Fruit fly (Drosophila melanogaster): Measurements from ENCODE around the gene shi.

Gene shi

dm6 chrX:15921655-15922054 lies 29.7 kb downstream of the shi start, which contains the start of gene CG8916:
Gene CG8916 (plus strand): TSS chrX:15921955.
- TF ChIP-seq CG32121 (GFP tag; IDR thresholded peaks at IDR 0.05) (no peak), CG4496 (GFP tag; IDR thresholded peaks at IDR 0.05) (no peak), Pif1A (GFP tag; optimal IDR thresholded peaks at IDR 0.05) (no peak), CG34367 (tag; optimal IDR thresholded peaks at IDR 0.05) (no peak), rn (GFP tag; IDR thresholded peaks at IDR 0.05) (no peak), EcR (GFP tag; optimal IDR thresholded peaks at IDR 0.05) (no peak), CG14655 (GFP tag; optimal IDR thresholded peaks at IDR 0.05) (no peak), Pif1B (GFP tag; optimal IDR thresholded peaks at IDR 0.05) (no peak), CG8301 (tag; optimal IDR thresholded peaks at IDR 0.05) (no peak), fd96Ca (GFP tag; IDR thresholded peaks at IDR 0.05) (no peak), gl (tag; optimal IDR thresholded peaks at IDR 0.05) (no peak), CG13204 (GFP tag; optimal IDR thresholded peaks at IDR 0.05) (no peak), CG8159 (tag; optimal IDR thresholded peaks at IDR 0.05) (no peak), CG9948 (tag; optimal IDR thresholded peaks at IDR 0.05) (no peak), Ets98B (GFP tag; IDR thresholded peaks at IDR 0.05) (no peak), CG17806 (tag; optimal IDR thresholded peaks at IDR 0.05) (no peak), CG10348 (GFP tag; IDR thresholded peaks at IDR 0.05) (no peak), CG15710 (tag; optimal IDR thresholded peaks at IDR 0.05) (no peak), CG12605 (GFP tag; IDR thresholded peaks at IDR 0.05) (no peak)

dm6 chrX:15924805-15925204 lies 32.9 kb downstream of the shi start, which contains the start of gene Lcch3:
Gene Lcch3 (plus strand): TSS chrX:15925105.
- no peak for TF ChIP-seq CG9948 (tag; optimal IDR thresholded peaks at IDR 0.05)
- no peak for TF ChIP-seq CG8159 (tag; optimal IDR thresholded peaks at IDR 0.05)
- TF ChIP-seq CG8301 (tag; optimal IDR thresholded peaks at IDR 0.05): no peak
- TF ChIP-seq CG10348 (GFP tag; IDR thresholded peaks at IDR 0.05): no peak
- TF ChIP-seq CG4496 (GFP tag; IDR thresholded peaks at IDR 0.05): no peak
- TF ChIP-seq Ets98B (GFP tag; IDR thresholded peaks at IDR 0.05): no peak
- no peak for TF ChIP-seq CG13204 (GFP tag; optimal IDR thresholded peaks at IDR 0.05)
- no peak for TF ChIP-seq rn (GFP tag; IDR thresholded peaks at IDR 0.05)
- no peak for TF ChIP-seq Pif1B (GFP tag; optimal IDR thresholded peaks at IDR 0.05)
- TF ChIP-seq Snoo (tag; optimal IDR thresholded peaks at IDR 0.05): no peak
- TF ChIP-seq CG32121 (GFP tag; IDR thresholded peaks at IDR 0.05): no peak
- TF ChIP-seq EcR (GFP tag; optimal IDR thresholded peaks at IDR 0.05): no peak
- TF ChIP-seq D1 (tag; optimal IDR thresholded peaks at IDR 0.05): no peak
- no peak for TF ChIP-seq CG17806 (tag; optimal IDR thresholded peaks at IDR 0.05)
- TF ChIP-seq CG15710 (tag; optimal IDR thresholded peaks at IDR 0.05): no peak
- TF ChIP-seq CG34367 (tag; optimal IDR thresholded peaks at IDR 0.05): no peak

dm6 chrX:15933504-15934225 lies 41.7 kb downstream of the shi start, which contains the start of gene Ranbp16:
Gene Ranbp16 (minus strand): TSS chrX:15933867.
- TF ChIP-seq CG14655 (GFP tag; optimal IDR thresholded peaks at IDR 0.05) (no peak), Pif1B (GFP tag; optimal IDR thresholded peaks at IDR 0.05) (no peak), CG10348 (GFP tag; IDR thresholded peaks at IDR 0.05) (no peak), rn (GFP tag; IDR thresholded peaks at IDR 0.05) (no peak), CG17806 (tag; optimal IDR thresholded peaks at IDR 0.05) (no peak), CG4496 (GFP tag; IDR thresholded peaks at IDR 0.05) (no peak), gl (tag; optimal IDR thresholded peaks at IDR 0.05) (no peak), CG12605 (GFP tag; IDR thresholded peaks at IDR 0.05) (no peak), CG9948 (tag; optimal IDR thresholded peaks at IDR 0.05) (no peak), CG34367 (tag; optimal IDR thresholded peaks at IDR 0.05) (no peak), EcR (GFP tag; optimal IDR thresholded peaks at IDR 0.05) (no peak), CG8159 (tag; optimal IDR thresholded peaks at IDR 0.05) (no peak), Ets98B (GFP tag; IDR thresholded peaks at IDR 0.05) (no peak), fd96Ca (GFP tag; IDR thresholded peaks at IDR 0.05) (no peak), CG15710 (tag; optimal IDR thresholded peaks at IDR 0.05) (no peak), CG8301 (tag; optimal IDR thresholded peaks at IDR 0.05) (no peak), D1 (tag; optimal IDR thresholded peaks at IDR 0.05) (no peak), CG13204 (GFP tag; optimal IDR thresholded peaks at IDR 0.05) (no peak), Pif1A (GFP tag; optimal IDR thresholded peaks at IDR 0.05) (no peak), Snoo (tag; optimal IDR thresholded peaks at IDR 0.05) (no peak)

dm6 chrX:15934226-15934547 lies 42.3 kb downstream of the shi start:
- TF ChIP-seq CG34367 (tag; optimal IDR thresholded peaks at IDR 0.05): no peak
- TF ChIP-seq CG17806 (tag; optimal IDR thresholded peaks at IDR 0.05): peak; percentile 7
- no peak for TF ChIP-seq CG4496 (GFP tag; IDR thresholded peaks at IDR 0.05)
- no peak for TF ChIP-seq CG12605 (GFP tag; IDR thresholded peaks at IDR 0.05)
- TF ChIP-seq CG14655 (GFP tag; optimal IDR thresholded peaks at IDR 0.05): no peak
- TF ChIP-seq Pif1A (GFP tag; optimal IDR thresholded peaks at IDR 0.05): no peak
- no peak for TF ChIP-seq CG8301 (tag; optimal IDR thresholded peaks at IDR 0.05)

dm6 chrX:15940105-15940955 lies 48.4 kb downstream of the shi start, which contains the start of gene Stim:
Gene Stim (minus strand): TSS chrX:15940451.
- TF ChIP-seq CG34367 (tag; optimal IDR thresholded peaks at IDR 0.05): no peak
- TF ChIP-seq CG8159 (tag; optimal IDR thresholded peaks at IDR 0.05): no peak
- no peak for TF ChIP-seq CG9948 (tag; optimal IDR thresholded peaks at IDR 0.05)
- no peak for TF ChIP-seq CG12605 (GFP tag; IDR thresholded peaks at IDR 0.05)
- TF ChIP-seq CG4496 (GFP tag; IDR thresholded peaks at IDR 0.05): no peak
- no peak for TF ChIP-seq EcR (GFP tag; optimal IDR thresholded peaks at IDR 0.05)
- TF ChIP-seq Snoo (tag; optimal IDR thresholded peaks at IDR 0.05): no peak
- TF ChIP-seq CG32121 (GFP tag; IDR thresholded peaks at IDR 0.05): no peak
- TF ChIP-seq CG17806 (tag; optimal IDR thresholded peaks at IDR 0.05): no peak
- no peak for TF ChIP-seq Pif1B (GFP tag; optimal IDR thresholded peaks at IDR 0.05)
- TF ChIP-seq Ets98B (GFP tag; IDR thresholded peaks at IDR 0.05): no peak
- no peak for TF ChIP-seq CG10348 (GFP tag; IDR thresholded peaks at IDR 0.05)
- no peak for TF ChIP-seq D1 (tag; optimal IDR thresholded peaks at IDR 0.05)
- TF ChIP-seq CG15710 (tag; optimal IDR thresholded peaks at IDR 0.05): no peak
- no peak for TF ChIP-seq CG8301 (tag; optimal IDR thresholded peaks at IDR 0.05)
- no peak for TF ChIP-seq CG14655 (GFP tag; optimal IDR thresholded peaks at IDR 0.05)
- TF ChIP-seq Pif1A (GFP tag; optimal IDR thresholded peaks at IDR 0.05): no peak
- no peak for TF ChIP-seq rn (GFP tag; IDR thresholded peaks at IDR 0.05)
- TF ChIP-seq CG13204 (GFP tag; optimal IDR thresholded peaks at IDR 0.05): no peak
- no peak for TF ChIP-seq fd96Ca (GFP tag; IDR thresholded peaks at IDR 0.05)

All from whole organism, pupa.